Fruit fly (Drosophila melanogaster) whole organism, embryonic: ENCODE results near the gene CG18557.

Experiments
- BEAF-32 ChIP-seq: fragments of 200-800 bp; sonication (Bioruptor generic); optimal IDR thresholded peaks from 3 replicates; lab custom pipeline; 2017; ENCODE audit warnings: missing biosample characterization, missing genetic modification characterization, mild to moderate bottlenecking, moderate library complexity, missing genetic modification reagents
- Bdp1 ChIP-seq: fragments of 200-800 bp; sonication (Bioruptor generic); optimal IDR thresholded peaks from 3 replicates; lab custom pipeline; 2016; ENCODE audit warnings: missing biosample characterization, missing genetic modification characterization
- CG11504 ChIP-seq: fragments of 200-800 bp; sonication (Bioruptor generic); optimal IDR thresholded peaks from 3 replicates; lab custom pipeline; 2019; ENCODE audit warnings: missing biosample characterization, mild to moderate bottlenecking, missing genetic modification characterization, moderate library complexity
- CG11560 ChIP-seq: fragments of 200-800 bp; sonication (Bioruptor generic); IDR thresholded peaks from 3 replicates; pipeline ENCODE4 v1.3.6; 2022; ENCODE audit warnings: missing biosample characterization, missing genetic modification characterization
- CG13123 ChIP-seq: fragments of 200-800 bp; sonication (Bioruptor generic); optimal IDR thresholded peaks from 2 replicates; lab custom pipeline; 2016; ENCODE audit warnings: missing biosample characterization, missing genetic modification characterization
- CG13624 ChIP-seq: fragments of 200-800 bp; sonication (Bioruptor generic); optimal IDR thresholded peaks from 2 replicates; lab custom pipeline; 2016; ENCODE audit warnings: missing biosample characterization, missing genetic modification characterization
- CG14050 ChIP-seq: fragments of 200-800 bp; sonication (Bioruptor generic); IDR thresholded peaks from 3 replicates; pipeline ENCODE4 v1.3.6; 2022; ENCODE audit warnings: missing biosample characterization, missing genetic modification characterization
- CG14710 ChIP-seq: fragments of 200-800 bp; sonication (Bioruptor generic); optimal IDR thresholded peaks from 3 replicates; lab custom pipeline; 2019; ENCODE audit warnings: missing biosample characterization, mild to moderate bottlenecking, missing genetic modification characterization, moderate library complexity
- CG15073 ChIP-seq: fragments of 200-800 bp; sonication (Bioruptor generic); optimal IDR thresholded peaks from 2 replicates; lab custom pipeline; 2016; ENCODE audit warnings: missing biosample characterization, missing genetic modification characterization
- CG16813 ChIP-seq: fragments of 200-800 bp; sonication (Bioruptor generic); IDR thresholded peaks from 3 replicates; pipeline ENCODE4 v1.3.6; 2022; ENCODE audit warnings: missing biosample characterization, missing genetic modification characterization; ENCODE audit not compliant: partially characterized antibody
- CG16863 ChIP-seq: fragments of 200-800 bp; sonication (Bioruptor generic); optimal IDR thresholded peaks from 3 replicates; lab custom pipeline; 2016; ENCODE audit warnings: missing biosample characterization, missing genetic modification characterization
- CG2129 ChIP-seq: fragments of 200-800 bp; sonication (Bioruptor generic); IDR thresholded peaks from 2 replicates; pipeline ENCODE4 v1.3.6; 2022; ENCODE audit warnings: missing biosample characterization, missing genetic modification characterization; ENCODE audit not compliant: partially characterized antibody
- CG2678 ChIP-seq: fragments of 200-800 bp; sonication (Bioruptor generic); optimal IDR thresholded peaks from 3 replicates; lab custom pipeline; 2019; ENCODE audit warnings: missing biosample characterization, mild to moderate bottlenecking, missing genetic modification characterization, moderate library complexity
- CG31441 ChIP-seq: fragments of 200-800 bp; sonication (Bioruptor generic); IDR thresholded peaks from 2 replicates; pipeline ENCODE4 v1.3.6; 2022; ENCODE audit warnings: missing biosample characterization, missing genetic modification characterization
- CG32532 ChIP-seq: fragments of 200-800 bp; sonication (Bioruptor generic); IDR thresholded peaks from 2 replicates; pipeline ENCODE4 v1.3.6; 2022; ENCODE audit warnings: missing biosample characterization, missing genetic modification characterization
- CG6813 ChIP-seq: fragments of 200-800 bp; sonication (Bioruptor generic); optimal IDR thresholded peaks from 2 replicates; lab custom pipeline; 2017; ENCODE audit warnings: missing biosample characterization, missing genetic modification characterization, mild to moderate bottlenecking, moderate library complexity, missing genetic modification reagents
- CG7745 ChIP-seq: fragments of 200-800 bp; sonication (Bioruptor generic); optimal IDR thresholded peaks from 2 replicates; lab custom pipeline; 2018; ENCODE audit warnings: missing biosample characterization, mild to moderate bottlenecking, missing genetic modification characterization, moderate library complexity
- CkIIα-i1 ChIP-seq: fragments of 200-800 bp; sonication (Bioruptor generic); IDR thresholded peaks from 2 replicates; pipeline ENCODE4 v1.3.6; 2022; ENCODE audit warnings: missing biosample characterization, missing genetic modification characterization
- D19B ChIP-seq: fragments of 200-800 bp; sonication (Bioruptor generic); optimal IDR thresholded peaks from 2 replicates; lab custom pipeline; 2017; ENCODE audit warnings: missing biosample characterization, mild to moderate bottlenecking, missing genetic modification characterization
- Dip2 ChIP-seq: fragments of 200-800 bp; sonication (Bioruptor generic); IDR thresholded peaks from 2 replicates; pipeline ENCODE4 v1.3.6; 2022; ENCODE audit warnings: missing biosample characterization, missing genetic modification characterization
- Dp ChIP-seq: fragments of 200-800 bp; sonication (Bioruptor generic); optimal IDR thresholded peaks from 2 replicates; lab custom pipeline; 2018; ENCODE audit warnings: missing biosample characterization, mild to moderate bottlenecking, missing genetic modification characterization, moderate library complexity
- Dref ChIP-seq: fragments of 200-800 bp; sonication (Bioruptor generic); IDR thresholded peaks from 2 replicates; pipeline ENCODE4 v1.3.6; 2022; ENCODE audit warnings: missing biosample characterization, missing genetic modification characterization
- Hmr ChIP-seq: fragments of 200-800 bp; sonication (Bioruptor generic); optimal IDR thresholded peaks from 3 replicates; lab custom pipeline; 2017; ENCODE audit warnings: mild to moderate bottlenecking, missing biosample characterization, missing genetic modification reagents, missing genetic modification characterization
- MESR4 ChIP-seq: fragments of 200-800 bp; sonication (Bioruptor generic); optimal IDR thresholded peaks from 2 replicates; lab custom pipeline; 2018; ENCODE audit warnings: missing biosample characterization, mild to moderate bottlenecking, missing genetic modification characterization, moderate library complexity
- Max ChIP-seq: fragments of 200-800 bp; sonication (Bioruptor generic); optimal IDR thresholded peaks from 2 replicates; lab custom pipeline; 2016; ENCODE audit warnings: missing biosample characterization, mild to moderate bottlenecking, missing genetic modification characterization
- Ssrp ChIP-seq: fragments of 200-800 bp; sonication (Bioruptor generic); optimal IDR thresholded peaks from 2 replicates; lab custom pipeline; 2018; ENCODE audit warnings: missing biosample characterization, mild to moderate bottlenecking, missing genetic modification characterization, moderate library complexity
- Taf1 ChIP-seq: fragments of 200-800 bp; sonication (Bioruptor generic); IDR thresholded peaks from 2 replicates; pipeline ENCODE4 v1.3.6; 2022; ENCODE audit warnings: missing biosample characterization, missing genetic modification characterization
- aop ChIP-seq: fragments of 200-800 bp; sonication (Bioruptor generic); IDR thresholded peaks from 2 replicates; pipeline ENCODE4 v1.3.6; 2022; ENCODE audit warnings: missing biosample characterization, missing genetic modification characterization
- crc ChIP-seq: fragments of 200-800 bp; sonication (Bioruptor generic); optimal IDR thresholded peaks from 2 replicates; lab custom pipeline; 2016; ENCODE audit warnings: missing biosample characterization, missing genetic modification characterization
- dmrt99B ChIP-seq: fragments of 200-800 bp; sonication (Bioruptor generic); optimal IDR thresholded peaks from 2 replicates; lab custom pipeline; 2018; ENCODE audit warnings: missing biosample characterization, mild to moderate bottlenecking, missing genetic modification characterization, moderate library complexity
- dysf ChIP-seq: fragments of 200-800 bp; sonication (Bioruptor generic); IDR thresholded peaks from 3 replicates; pipeline ENCODE4 v1.3.6; 2022; ENCODE audit warnings: missing biosample characterization, missing genetic modification characterization
- fu2 ChIP-seq: fragments of 200-800 bp; sonication (Bioruptor generic); optimal IDR thresholded peaks from 2 replicates; lab custom pipeline; 2016; ENCODE audit warnings: missing biosample characterization, missing genetic modification characterization
- gro ChIP-seq: fragments of 200-800 bp; sonication (Bioruptor generic); optimal IDR thresholded peaks from 2 replicates; lab custom pipeline; 2016; ENCODE audit warnings: missing biosample characterization, missing genetic modification characterization
- lilli ChIP-seq: fragments of 200-800 bp; sonication (Bioruptor generic); optimal IDR thresholded peaks from 3 replicates; lab custom pipeline; 2016; ENCODE audit warnings: missing biosample characterization, missing genetic modification characterization
- oc ChIP-seq: fragments of 200-800 bp; sonication (Bioruptor generic); optimal IDR thresholded peaks from 2 replicates; lab custom pipeline; 2018; ENCODE audit warnings: missing biosample characterization, mild to moderate bottlenecking, missing genetic modification characterization, moderate library complexity
- pros ChIP-seq: fragments of 200-800 bp; sonication (Bioruptor generic); optimal IDR thresholded peaks from 3 replicates; lab custom pipeline; 2019; ENCODE audit warnings: missing biosample characterization, mild to moderate bottlenecking, missing genetic modification characterization, moderate library complexity
- pzg ChIP-seq: fragments of 200-800 bp; sonication (Bioruptor generic); optimal IDR thresholded peaks from 3 replicates; lab custom pipeline; 2018; ENCODE audit warnings: missing biosample characterization, mild to moderate bottlenecking, missing genetic modification characterization, moderate library complexity
- rib ChIP-seq: fragments of 200-800 bp; sonication (Bioruptor generic); IDR thresholded peaks from 2 replicates; pipeline ENCODE4 v1.3.6; 2022; ENCODE audit warnings: missing biosample characterization, missing genetic modification characterization
- row ChIP-seq: fragments of 200-800 bp; sonication (Bioruptor generic); IDR thresholded peaks from 3 replicates; pipeline ENCODE4 v1.3.6; 2022; ENCODE audit warnings: missing biosample characterization, missing genetic modification characterization
- sc ChIP-seq, 3 experiments: fragments of >200 bp in 2 of 3; fragments of 200-800 bp in 1 of 3; sonication (Bioruptor generic) in 1 of 3; optimal IDR thresholded peaks; 2 replicates in 2 of 3; 3 replicates in 1 of 3; lab custom pipeline; 2017; ENCODE audit warnings: mild to moderate bottlenecking in 1 of 3, missing biosample characterization in 1 of 3, missing genetic modification characterization in 1 of 3, missing genetic modification reagents in 1 of 3
- schlank ChIP-seq: fragments of 200-800 bp; sonication (Bioruptor generic); optimal IDR thresholded peaks from 2 replicates; lab custom pipeline; 2018; ENCODE audit warnings: missing biosample characterization, mild to moderate bottlenecking, missing genetic modification characterization
- scrt ChIP-seq: fragments of 200-800 bp; sonication (Bioruptor generic); optimal IDR thresholded peaks from 2 replicates; lab custom pipeline; 2018; ENCODE audit warnings: missing biosample characterization, mild to moderate bottlenecking, missing genetic modification characterization, moderate library complexity
- seq ChIP-seq: fragments of 200-800 bp; sonication (Bioruptor generic); IDR thresholded peaks from 2 replicates; pipeline ENCODE4 v1.3.6; 2022; ENCODE audit warnings: missing biosample characterization, missing genetic modification characterization
- slbo ChIP-seq: fragments of 200-800 bp; sonication (Bioruptor generic); IDR thresholded peaks from 2 replicates; pipeline ENCODE4 v1.3.6; 2022; ENCODE audit warnings: missing biosample characterization, missing genetic modification characterization
- sna ChIP-seq: fragments of 200-800 bp; sonication (Bioruptor generic); IDR thresholded peaks from 2 replicates; pipeline ENCODE4 v1.3.6; 2022; ENCODE audit warnings: missing biosample characterization, missing genetic modification characterization; ENCODE audit not compliant: partially characterized antibody
- sob ChIP-seq: fragments of 200-800 bp; sonication (Bioruptor generic); IDR thresholded peaks from 2 replicates; pipeline ENCODE4 v1.3.6; 2022; ENCODE audit warnings: missing biosample characterization, missing genetic modification characterization
- tap ChIP-seq: fragments of 200-800 bp; optimal IDR thresholded peaks from 3 replicates; lab custom pipeline; 2019; ENCODE audit warnings: missing biosample characterization, mild to moderate bottlenecking, missing genetic modification characterization, moderate library complexity
- ttk ChIP-seq: fragments of 200-800 bp; sonication (Bioruptor generic); IDR thresholded peaks from 2 replicates; pipeline ENCODE4 v2.1.2; 2022; ENCODE audit warnings: missing biosample characterization, missing genetic modification characterization
- vnd ChIP-seq: fragments of 200-800 bp; sonication (Bioruptor generic); IDR thresholded peaks from 3 replicates; pipeline ENCODE4 v1.3.6; 2022; ENCODE audit warnings: missing biosample characterization, missing genetic modification characterization; ENCODE audit not compliant: partially characterized antibody

The CG18557 gene

dm6 chr2L:2872968-2873728 lies 27.6 kb upstream of the CG18557 start (continued):
- TF ChIP-seq CG31441 (GFP tag; lab: Robert Waterston, UW) (no peak), CG11560 (tag; lab: Robert Waterston, UW) (no peak), Bdp1 (no peak), ttk (GFP tag; lab: Robert Waterston, UW) (no peak), CG14710 (tag; lab: Kevin White, UChicago) (no peak), CG15073 (GFP tag; lab: Kevin White, UChicago) (no peak), CG2129 (GFP tag; lab: Robert Waterston, UW) (no peak), CG7745 (tag; lab: Kevin White, UChicago) (no peak), Taf1 (GFP tag; lab: Robert Waterston, UW) (peak; percentile 31; the same call in 1 of the 2 replicates), CG11504 (tag; lab: Kevin White, UChicago) (peak; percentile 39), gro (GFP tag; lab: Kevin White, UChicago) (no peak), Max (GFP tag; lab: Kevin White, UChicago) (no peak), oc (no peak), sna (GFP tag; lab: Robert Waterston, UW) (no peak), CG16813 (GFP tag; lab: Robert Waterston, UW) (no peak), CG16863 (GFP tag; lab: Kevin White, UChicago) (no peak), crc (GFP tag; lab: Kevin White, UChicago) (peak; percentile 22), Ssrp (tag; lab: Kevin White, UChicago) (no peak), Dref (no peak), lilli (GFP tag; lab: Kevin White, UChicago) (peak; percentile 67), Hmr (peak; percentile 35), MESR4 (GFP tag; lab: Kevin White, UChicago) (no peak), pzg (GFP tag; lab: Kevin White, UChicago) (no peak), CG14050 (GFP tag; lab: Robert Waterston, UW) (no peak), pros (GFP tag; lab: Kevin White, UChicago) (no peak), BEAF-32 (GFP tag; lab: Kevin White, UChicago) (no peak), CkIIα-i1 (GFP tag; lab: Robert Waterston, UW) (no peak), scrt (no peak), CG6813 (GFP tag; lab: Kevin White, UChicago) (no peak), row (GFP tag; lab: Robert Waterston, UW) (peak; percentile 49; the same call in 2 of the 3 replicates), schlank (tag; lab: Kevin White, UChicago) (no peak), tap (tag; lab: Kevin White, UChicago) (no peak), rib (GFP tag; lab: Robert Waterston, UW) (no peak), vnd (GFP tag; lab: Robert Waterston, UW) (no peak), Dp (GFP tag; lab: Kevin White, UChicago) (no peak), D19B (GFP tag; lab: Kevin White, UChicago) (no peak), fu2 (no peak), slbo (GFP tag; lab: Robert Waterston, UW) (peak; percentile 51), dmrt99B (tag; lab: Kevin White, UChicago) (peak; percentile 33), CG32532 (GFP tag; lab: Robert Waterston, UW) (peak; percentile 49), sc (optimal IDR thresholded peaks at IDR 0.05; lab: Kevin White, UChicago) (no peak), sc (GFP tag; optimal IDR thresholded peaks at IDR 0.05; lab: Kevin White, UChicago) (no peak), CG2678 (tag; lab: Kevin White, UChicago) (peak; percentile 37), dysf (GFP tag; lab: Robert Waterston, UW) (0 out of 3 replicates have a peak, but pooled peaks have one; percentile 40), aop (GFP tag; lab: Robert Waterston, UW) (no peak), Dip2 (no peak), CG13123 (GFP tag; lab: Kevin White, UChicago) (no peak), sob (GFP tag; lab: Robert Waterston, UW) (0 out of 2 replicates have a peak, but pooled peaks have one; percentile 6), seq (GFP tag; lab: Robert Waterston, UW) (0 out of 2 replicates have a peak, but pooled peaks have one; percentile 30), CG13624 (GFP tag; lab: Kevin White, UChicago) (peak; percentile 6)
